Fruit fly (Drosophila melanogaster) whole organism, prepupa: ENCODE measurements around the gene mRpL30.

Source experiments
- CG11294 ChIP-seq: fragments of 200-800 bp; sonication (Bioruptor generic); IDR thresholded peaks from 2 replicates; pipeline ENCODE4 v1.3.6; 2022; ENCODE audit warnings: missing biosample characterization, missing genetic modification characterization
- CG4318 ChIP-seq: fragments of 200-800 bp; sonication (Bioruptor generic); optimal IDR thresholded peaks from 3 replicates; lab custom pipeline; 2017; ENCODE audit warnings: missing biosample characterization, mild to moderate bottlenecking, missing genetic modification characterization
- CG6276 ChIP-seq: fragments of 200-800 bp; sonication (Bioruptor generic); optimal IDR thresholded peaks from 2 replicates; lab custom pipeline; 2017; ENCODE audit warnings: missing biosample characterization, mild to moderate bottlenecking, missing genetic modification characterization
- CG7368 ChIP-seq: fragments of 200-800 bp; sonication (Bioruptor generic); optimal IDR thresholded peaks from 3 replicates; lab custom pipeline; 2016; ENCODE audit warnings: missing biosample characterization, missing genetic modification characterization
- Hr39 ChIP-seq: fragments of 200-800 bp; sonication (Bioruptor generic); optimal IDR thresholded peaks from 2 replicates; lab custom pipeline; 2016; ENCODE audit warnings: missing biosample characterization, missing genetic modification characterization
- fd59A ChIP-seq: fragments of 200-800 bp; sonication (Bioruptor generic); optimal IDR thresholded peaks from 2 replicates; lab custom pipeline; 2017; ENCODE audit warnings: missing biosample characterization, mild to moderate bottlenecking, missing genetic modification characterization, missing genetic modification reagents
- salr ChIP-seq, 2 experiments: fragments of 200-800 bp; sonication (Bioruptor generic); optimal IDR thresholded peaks; 3 replicates each; lab custom pipeline; 2016 to 2018; ENCODE audit warnings: missing biosample characterization in 2 of 2, missing genetic modification characterization in 2 of 2, mild to moderate bottlenecking in 1 of 2
- vri ChIP-seq: fragments of 200-800 bp; sonication (Bioruptor generic); optimal IDR thresholded peaks from 3 replicates; lab custom pipeline; 2016; ENCODE audit warnings: missing biosample characterization, mild to moderate bottlenecking, missing genetic modification characterization

DNA sequence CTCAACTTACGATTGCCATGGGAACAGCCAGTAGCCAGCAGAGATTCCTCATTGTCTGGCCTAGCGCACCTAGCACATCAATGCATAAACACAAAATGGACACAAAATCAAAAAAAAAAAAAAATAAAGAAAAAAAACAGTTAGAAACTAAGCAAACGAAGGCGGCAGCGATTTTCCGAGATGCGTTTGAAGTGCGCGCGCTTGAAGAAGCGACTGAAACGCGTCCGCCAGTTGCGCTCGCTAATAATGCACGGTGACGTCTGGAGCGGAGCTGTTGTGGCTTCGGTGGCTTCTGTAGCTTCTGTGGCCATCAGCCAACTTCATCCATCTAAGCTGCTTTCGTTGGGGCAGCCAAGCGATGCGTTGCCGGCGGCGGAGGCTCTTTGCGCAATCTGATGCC, 6.7 kb downstream of the mRpL30 start, which contains the start of gene CG15473:
- no peak for TF ChIP-seq CG4318 (GFP tag; lab: Kevin White, UChicago)
- no peak for TF ChIP-seq CG7368
- no peak for TF ChIP-seq CG6276 (GFP tag; lab: Kevin White, UChicago)
- no peak for TF ChIP-seq CG11294 (GFP tag; lab: Robert Waterston, UW)
- TF ChIP-seq Hr39, result no peak
- TF ChIP-seq fd59A (GFP tag; lab: Kevin White, UChicago), result no peak
- no peak for TF ChIP-seq salr (GFP tag; optimal IDR thresholded peaks at IDR 0.05; lab: Kevin White, UChicago)
- no peak for TF ChIP-seq vri (GFP tag; lab: Kevin White, UChicago)
